Fruit fly (Drosophila melanogaster) S2 (cell line): ENCODE results near the gene CG3335.

ENCODE experiments used
- CG8478 ChIP-seq: fragments of >200 bp; optimal IDR thresholded peaks from 2 replicates; lab custom pipeline; 2018
- CTCF ChIP-seq, 2 experiments: fragments of >200 bp; optimal IDR thresholded peaks; 2 replicates each; lab custom pipeline; 2018

CG3335 gene

dm6 chr3L:9624014-9624413 is at the start of gene CG3335:
CG3335 (plus strand) TSS chr3L:9624237.
- TF ChIP-seq CTCF (optimal IDR thresholded peaks at IDR 0.05; lab: Kevin White, UChicago) (no peak), CG8478 (lab: Kevin White, UChicago) (no peak)

dm6 chr3L:9583388-9583787 is 40.6 kb upstream of the CG3335 start:
- no peak for TF ChIP-seq CG8478 (lab: Kevin White, UChicago)
- no peak for TF ChIP-seq CTCF (optimal IDR thresholded peaks at IDR 0.05; lab: Kevin White, UChicago)

- TF ChIP-seq CG8478 (lab: Kevin White, UChicago) (no peak), CTCF (optimal IDR thresholded peaks at IDR 0.05; lab: Kevin White, UChicago) (no peak)
Measured at dm6 chr3L:9597464-9597863, 26.6 kb upstream of the CG3335 start, which contains the start of gene Tmc. Tmc (plus strand) TSS chr3L:9597764.

dm6 chr3L:9598688-9599087 is 25.3 kb upstream of the CG3335 start, which contains the start of gene CG3222:
CG3222 (plus strand) TSS chr3L:9598988.
- TF ChIP-seq CTCF (optimal IDR thresholded peaks at IDR 0.05; lab: Kevin White, UChicago), result no peak
- no peak for TF ChIP-seq CG8478 (lab: Kevin White, UChicago)

- TF ChIP-seq CG8478 (lab: Kevin White, UChicago) (no peak), CTCF (optimal IDR thresholded peaks at IDR 0.05; lab: Kevin White, UChicago) (no peak)
Measured at dm6 chr3L:9601225-9601624, 22.8 kb upstream of the CG3335 start, which contains the start of the genes CG3088 and CG3306. CG3088 (minus strand) TSS chr3L:9601325. CG3306 (plus strand) TSS chr3L:9601523.

dm6 chr3L:9613960-9614588 is 10.0 kb upstream of the CG3335 start:
- peak; percentile 82 to 96 for TF ChIP-seq CTCF (optimal IDR thresholded peaks at IDR 0.05; lab: Kevin White, UChicago)
- no peak for TF ChIP-seq CG8478 (lab: Kevin White, UChicago)

- peak in 1 of 2 experiments; percentile 14 for TF ChIP-seq CTCF (optimal IDR thresholded peaks at IDR 0.05; lab: Kevin White, UChicago)
- no peak for TF ChIP-seq CG8478 (lab: Kevin White, UChicago)
Measured at dm6 chr3L:9614589-9615442, 9.2 kb upstream of the CG3335 start, which contains the start of gene LanB2. LanB2 (plus strand) TSS chr3L:9614914.

dm6 chr3L:9615443-9616141 is 8.4 kb upstream of the CG3335 start:
- TF ChIP-seq CG8478 (lab: Kevin White, UChicago), result no peak
- no peak for TF ChIP-seq CTCF (optimal IDR thresholded peaks at IDR 0.05; lab: Kevin White, UChicago)

- TF ChIP-seq CTCF (optimal IDR thresholded peaks at IDR 0.05; lab: Kevin White, UChicago) (no peak), CG8478 (lab: Kevin White, UChicago) (no peak)
Measured at dm6 chr3L:9628376-9628775, 4.3 kb downstream of the CG3335 start, which contains the start of gene Cyp40. Cyp40 (plus strand) TSS chr3L:9628676.

dm6 chr3L:9629093-9629492 is 5.1 kb downstream of the CG3335 start, which contains the start of gene Or67b:
Or67b (minus strand) TSS chr3L:9629193.
- TF ChIP-seq CTCF (optimal IDR thresholded peaks at IDR 0.05; lab: Kevin White, UChicago) (no peak), CG8478 (lab: Kevin White, UChicago) (no peak)

dm6 chr3L:9629910-9630309 is 5.9 kb downstream of the CG3335 start:
- peak in 1 of 2 experiments; percentile 15 for TF ChIP-seq CTCF (optimal IDR thresholded peaks at IDR 0.05; lab: Kevin White, UChicago)
- no peak for TF ChIP-seq CG8478 (lab: Kevin White, UChicago)

dm6 chr3L:9637812-9638211 is 13.8 kb downstream of the CG3335 start, which contains the start of gene CG8329:
CG8329 (plus strand) TSS chr3L:9638112.
- no peak for TF ChIP-seq CG8478 (lab: Kevin White, UChicago)
- TF ChIP-seq CTCF (optimal IDR thresholded peaks at IDR 0.05; lab: Kevin White, UChicago), result no peak

dm6 chr3L:9638971-9639370 is 14.9 kb downstream of the CG3335 start, which contains the start of gene CG18179:
CG18179 (plus strand) TSS chr3L:9639271.
- TF ChIP-seq CG8478 (lab: Kevin White, UChicago) (no peak), CTCF (optimal IDR thresholded peaks at IDR 0.05; lab: Kevin White, UChicago) (no peak)

- TF ChIP-seq CTCF (optimal IDR thresholded peaks at IDR 0.05; lab: Kevin White, UChicago), result no peak
- no peak for TF ChIP-seq CG8478 (lab: Kevin White, UChicago)
Measured at dm6 chr3L:9640713-9641112, 16.7 kb downstream of the CG3335 start, which contains the start of gene CG18180. CG18180 (plus strand) TSS chr3L:9641013.
